Worm (Caenorhabditis elegans) whole organism, young adult: ENCODE data around the gene K02A6.1.
A peak's percentile ranks its signal among the peaks of the same experiment; 100 is the strongest.

Experiments
- B0019.2 ChIP-seq: fragments of 200-800 bp; sonication (Bioruptor generic); conservative IDR thresholded peaks from 2 replicates; pipeline ENCODE4 v1.3.6; 2022; ENCODE audit warnings: missing genetic modification reagents, missing genetic modification characterization, missing compliant biosample characterization
- B0336.3 ChIP-seq: fragments of 200-800 bp; sonication (Bioruptor generic); IDR thresholded peaks from 2 replicates; pipeline ENCODE4 v1.3.6; 2022; ENCODE audit warnings: missing genetic modification characterization, missing compliant biosample characterization
- D2030.7 ChIP-seq: fragments of 200-800 bp; sonication (Bioruptor generic); IDR thresholded peaks from 2 replicates; pipeline ENCODE4 v1.3.6; 2022; ENCODE audit warnings: missing genetic modification reagents, missing genetic modification characterization, missing compliant biosample characterization
- F22D6.2 ChIP-seq: sonication (generic microtip); optimal IDR thresholded peaks from 2 replicates; lab custom pipeline; 2016; ENCODE audit warnings: mild to moderate bottlenecking, missing genetic modification characterization, missing compliant biosample characterization
- F37B4.10 ChIP-seq: fragments of 200-800 bp; sonication (Bioruptor generic); IDR thresholded peaks from 2 replicates; pipeline ENCODE4 v1.3.6; 2022; ENCODE audit warnings: missing genetic modification characterization, missing compliant biosample characterization
- F39B2.1 ChIP-seq: fragments of 200-800 bp; sonication (Bioruptor generic); IDR thresholded peaks from 2 replicates; pipeline ENCODE4 v1.3.6; 2022; ENCODE audit warnings: missing genetic modification reagents, missing genetic modification characterization, missing compliant biosample characterization
- F49E8.2 ChIP-seq: sonication (generic microtip); optimal IDR thresholded peaks from 3 replicates; lab custom pipeline; 2017; ENCODE audit warnings: missing genetic modification characterization, mild to moderate bottlenecking, missing compliant biosample characterization, antibody characterized with exemption, moderate library complexity; ENCODE audit not compliant: insufficient read depth
- F52B5.7 ChIP-seq: sonication (generic microtip); optimal IDR thresholded peaks from 2 replicates; lab custom pipeline; 2016; ENCODE audit warnings: mild to moderate bottlenecking, missing genetic modification characterization, missing compliant biosample characterization
- F57A8.1 ChIP-seq: fragments of 200-800 bp; sonication (Bioruptor generic); optimal IDR thresholded peaks from 2 replicates; lab custom pipeline; 2018; ENCODE audit warnings: mild to moderate bottlenecking, missing genetic modification characterization, moderate library complexity, missing compliant biosample characterization
- K11D2.4 ChIP-seq: fragments of 200-800 bp; sonication (Bioruptor generic); IDR thresholded peaks from 2 replicates; pipeline ENCODE4 v1.3.6; 2022; ENCODE audit warnings: missing genetic modification reagents, missing genetic modification characterization, missing compliant biosample characterization
- T26A5.8 ChIP-seq: sonication (generic microtip); optimal IDR thresholded peaks from 2 replicates; lab custom pipeline; 2016; ENCODE audit warnings: missing genetic modification characterization, missing compliant biosample characterization
- Y53F4B.3 ChIP-seq: fragments of 200-800 bp; sonication (Bioruptor generic); IDR thresholded peaks from 2 replicates; pipeline ENCODE4 v1.3.6; 2022; ENCODE audit warnings: missing genetic modification reagents, missing genetic modification characterization, missing compliant biosample characterization
- Y53G8AR.9 ChIP-seq: fragments of 200-800 bp; sonication (Bioruptor generic); conservative IDR thresholded peaks from 2 replicates; pipeline ENCODE4 v1.3.6; 2022; ENCODE audit warnings: missing genetic modification reagents, missing genetic modification characterization, missing compliant biosample characterization
- Y56A3A.18 ChIP-seq: fragments of 200-800 bp; sonication (Bioruptor generic); IDR thresholded peaks from 2 replicates; pipeline ENCODE4 v1.3.6; 2022; ENCODE audit warnings: missing genetic modification reagents, missing genetic modification characterization, missing compliant biosample characterization
- attf-6 ChIP-seq: fragments of 200-800 bp; sonication (Bioruptor generic); IDR thresholded peaks from 2 replicates; pipeline ENCODE4 v1.3.6; 2022; ENCODE audit warnings: missing genetic modification reagents, missing genetic modification characterization, missing compliant biosample characterization
- bed-2 ChIP-seq: fragments of 200-800 bp; sonication (Bioruptor generic); IDR thresholded peaks from 2 replicates; pipeline ENCODE4 v1.3.6; 2022; ENCODE audit warnings: missing genetic modification reagents, missing genetic modification characterization, missing compliant biosample characterization
- cebp-2 ChIP-seq: fragments of 200-800 bp; sonication (Bioruptor generic); IDR thresholded peaks from 2 replicates; pipeline ENCODE4 v1.3.6; 2022; ENCODE audit warnings: missing genetic modification characterization, missing compliant biosample characterization
- egl-18 ChIP-seq: fragments of 200-800 bp; sonication (Bioruptor generic); IDR thresholded peaks from 2 replicates; pipeline ENCODE4 v1.3.6; 2022; ENCODE audit warnings: missing genetic modification reagents, missing genetic modification characterization, missing compliant biosample characterization
- egrh-3 ChIP-seq: fragments of 200-800 bp; sonication (Bioruptor generic); IDR thresholded peaks from 2 replicates; pipeline ENCODE4 v1.3.6; 2022; ENCODE audit warnings: missing genetic modification reagents, missing genetic modification characterization, missing compliant biosample characterization
- ets-4 ChIP-seq: fragments of 200-800 bp; sonication (Bioruptor generic); optimal IDR thresholded peaks from 2 replicates; lab custom pipeline; 2018; ENCODE audit warnings: mild to moderate bottlenecking, missing genetic modification characterization, missing compliant biosample characterization
- gei-17 ChIP-seq: fragments of 200-800 bp; sonication (Bioruptor generic); optimal IDR thresholded peaks from 2 replicates; lab custom pipeline; 2018; ENCODE audit warnings: mild to moderate bottlenecking, missing genetic modification characterization, missing compliant biosample characterization
- hmg-1.2 ChIP-seq: fragments of 200-800 bp; sonication (Bioruptor generic); IDR thresholded peaks from 2 replicates; pipeline ENCODE4 v1.3.6; 2022; ENCODE audit warnings: missing genetic modification reagents, missing genetic modification characterization, missing compliant biosample characterization
- hrde-1 ChIP-seq: sonication (generic microtip); optimal IDR thresholded peaks from 2 replicates; lab custom pipeline; 2016; ENCODE audit warnings: missing genetic modification characterization, mild to moderate bottlenecking, missing compliant biosample characterization, moderate library complexity, missing genotype, missing genetic modification reagents, borderline replicate concordance
- hsf-1 ChIP-seq: fragments of 200-800 bp; sonication (Bioruptor generic); IDR thresholded peaks from 2 replicates; pipeline ENCODE4 v1.3.6; 2022; ENCODE audit warnings: missing genetic modification reagents, missing genetic modification characterization, missing compliant biosample characterization
- lin-35 ChIP-seq, 3 experiments: fragments of 150-350 bp in 2 of 3; sonication (generic microtip) in 1 of 3; optimal IDR thresholded peaks; 2 replicates each; lab custom pipeline; 2014 to 2018; ENCODE audit warnings: missing biosample characterization in 3 of 3, missing genetic modification characterization in 3 of 3, missing genetic modification reagents in 3 of 3
- lin-40 ChIP-seq: sonication (generic microtip); optimal IDR thresholded peaks from 2 replicates; lab custom pipeline; 2016; ENCODE audit warnings: missing genetic modification characterization, mild to moderate bottlenecking, missing compliant biosample characterization, missing genotype, missing genetic modification reagents
- lsl-1 ChIP-seq: fragments of 200-800 bp; sonication (Bioruptor generic); optimal IDR thresholded peaks from 2 replicates; lab custom pipeline; 2018; ENCODE audit warnings: mild to moderate bottlenecking, missing genetic modification characterization, moderate library complexity, missing compliant biosample characterization
- lsy-27 ChIP-seq: sonication (generic microtip); optimal IDR thresholded peaks from 2 replicates; lab custom pipeline; 2017; ENCODE audit warnings: missing genetic modification characterization, mild to moderate bottlenecking, missing compliant biosample characterization, antibody characterized with exemption, missing genotype, borderline replicate concordance; ENCODE audit not compliant: insufficient read depth
- madf-10 ChIP-seq: sonication (generic microtip); optimal IDR thresholded peaks from 2 replicates; lab custom pipeline; 2016; ENCODE audit warnings: mild to moderate bottlenecking, missing genetic modification characterization, missing compliant biosample characterization
- mcd-1 ChIP-seq: fragments of 200-800 bp; sonication (Bioruptor generic); IDR thresholded peaks from 2 replicates; pipeline ENCODE4 v1.3.6; 2022; ENCODE audit warnings: missing genetic modification reagents, missing genetic modification characterization, missing compliant biosample characterization
- mes-4 ChIP-seq: sonication (generic microtip); optimal IDR thresholded peaks from 2 replicates; lab custom pipeline; 2016; ENCODE audit warnings: missing genotype, missing genetic modification characterization, missing compliant biosample characterization
- nfya-2 ChIP-seq: fragments of 200-800 bp; sonication (Bioruptor generic); IDR thresholded peaks from 2 replicates; pipeline ENCODE4 v1.3.6; 2022; ENCODE audit warnings: missing genetic modification reagents, missing genetic modification characterization, missing compliant biosample characterization
- nfyb-1 ChIP-seq: fragments of 200-800 bp; sonication (Bioruptor generic); IDR thresholded peaks from 2 replicates; pipeline ENCODE4 v1.3.6; 2022; ENCODE audit warnings: missing genetic modification reagents, missing genetic modification characterization, missing compliant biosample characterization
- nhr-80 ChIP-seq: sonication (generic microtip); optimal IDR thresholded peaks from 2 replicates; lab custom pipeline; 2016; ENCODE audit warnings: missing genetic modification characterization, missing compliant biosample characterization
- pbrm-1 ChIP-seq: fragments of 200-800 bp; sonication (Bioruptor generic); IDR thresholded peaks from 2 replicates; pipeline ENCODE4 v1.3.6; 2022; ENCODE audit warnings: missing genetic modification reagents, missing genetic modification characterization, missing compliant biosample characterization
- pha-4 ChIP-seq: fragments of 150-350 bp; sonication (generic microtip); optimal IDR thresholded peaks from 2 replicates; lab custom pipeline; 2014; ENCODE audit warnings: missing biosample characterization, missing genetic modification reagents, missing genetic modification characterization
- rpc-1 ChIP-seq, 2 experiments: fragments of 150-350 bp in 1 of 2; sonication (generic microtip) in 1 of 2; optimal IDR thresholded peaks; 2 replicates each; lab custom pipeline; 2014 to 2018; ENCODE audit warnings: missing biosample characterization in 1 of 2, missing genetic modification characterization in 1 of 2, missing genetic modification reagents in 1 of 2, missing genotype in 1 of 2
- snpc-1.1 ChIP-seq: sonication (generic microtip); optimal IDR thresholded peaks from 2 replicates; lab custom pipeline; 2017; ENCODE audit warnings: missing genetic modification characterization, mild to moderate bottlenecking, missing compliant biosample characterization, antibody characterized with exemption, moderate library complexity, missing genotype, missing genetic modification reagents; ENCODE audit not compliant: insufficient read depth
- snpc-3.4 ChIP-seq: sonication (generic microtip); optimal IDR thresholded peaks from 2 replicates; lab custom pipeline; 2017; ENCODE audit warnings: missing genetic modification characterization, mild to moderate bottlenecking, missing compliant biosample characterization, antibody characterized with exemption, moderate library complexity, missing genotype, missing genetic modification reagents
- snpc-4 ChIP-seq, 5 experiments: fragments of 150-350 bp in 1 of 5; sonication (generic microtip) in 4 of 5; optimal IDR thresholded peaks; 2 replicates each; lab custom pipeline; 2014 to 2018; ENCODE audit warnings: missing genetic modification characterization in 5 of 5, missing biosample characterization in 3 of 5, antibody characterized with exemption in 2 of 5, mild to moderate bottlenecking in 2 of 5, missing compliant biosample characterization in 2 of 5, missing genotype in 2 of 5, moderate library complexity in 2 of 5, missing genetic modification reagents in 1 of 5
- tbp1 ChIP-seq: fragments of 200-800 bp; sonication (Bioruptor generic); optimal IDR thresholded peaks from 2 replicates; lab custom pipeline; 2018; ENCODE audit warnings: mild to moderate bottlenecking, missing genetic modification characterization, missing compliant biosample characterization
- ztf-22 ChIP-seq: fragments of 200-800 bp; sonication (Bioruptor generic); optimal IDR thresholded peaks from 2 replicates; lab custom pipeline; 2018; ENCODE audit warnings: mild to moderate bottlenecking, missing genetic modification characterization, moderate library complexity, missing compliant biosample characterization
- ztf-3 ChIP-seq: fragments of 200-800 bp; sonication (Bioruptor generic); optimal IDR thresholded peaks from 2 replicates; lab custom pipeline; 2018; ENCODE audit warnings: mild to moderate bottlenecking, missing genetic modification characterization, missing compliant biosample characterization

The K02A6.1 gene

ce11 chrX:8205919-8206318 lies 13.6 kb upstream of the K02A6.1 start (continued):
- TF ChIP-seq attf-6 (no peak), K11D2.4 (GFP tag; lab: Robert Waterston, UW) (peak; percentile 41; the same call in 1 of the 2 replicates), hmg-1.2 (GFP tag; lab: Robert Waterston, UW) (peak; percentile 21; the same call in 1 of the 2 replicates), pha-4 (tag; lab: Kevin White, UChicago) (no peak), mes-4 (tag; lab: Kevin White, UChicago) (no peak), Y53G8AR.9 (GFP tag; lab: Robert Waterston, UW) (no peak), snpc-1.1 (tag; lab: Kevin White, UChicago) (no peak), F22D6.2 (no peak), T26A5.8 (tag; lab: Kevin White, UChicago) (no peak), F37B4.10 (GFP tag; lab: Robert Waterston, UW) (no peak), snpc-4 (GFP tag; optimal IDR thresholded peaks at IDR 0.05; lab: Kevin White, UChicago) (no peak), snpc-4 (tag; optimal IDR thresholded peaks at IDR 0.05; lab: Kevin White, UChicago) (no peak), ets-4 (GFP tag; lab: Kevin White, UChicago) (no peak), F39B2.1 (GFP tag; lab: Robert Waterston, UW) (no peak), egrh-3 (GFP tag; lab: Robert Waterston, UW) (no peak), egl-18 (GFP tag; lab: Robert Waterston, UW) (no peak), hrde-1 (tag; lab: Kevin White, UChicago) (no peak), nfyb-1 (GFP tag; lab: Robert Waterston, UW) (no peak), tbp1 (no peak)

DNA sequence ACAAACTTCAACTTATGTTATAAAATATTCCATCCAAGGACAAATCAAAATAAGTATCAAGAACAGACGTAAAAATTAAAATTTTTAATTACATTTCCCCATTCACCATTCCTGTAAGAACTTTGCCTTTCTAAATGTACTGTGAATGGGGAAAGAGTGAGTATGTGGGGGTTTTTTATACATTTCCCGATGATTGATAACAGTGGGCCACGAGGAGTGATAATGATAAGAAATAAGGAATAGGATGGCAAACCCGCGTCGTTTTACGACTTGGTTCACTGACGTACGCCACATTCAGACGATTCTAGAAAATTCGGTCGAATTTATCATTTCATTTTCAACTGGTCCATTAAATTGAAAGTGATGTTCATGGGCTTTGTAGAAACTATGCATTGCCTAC lies 8.5 kb upstream of the K02A6.1 start, which contains the start of gene cdd-1:
Gene cdd-1 (minus strand): TSS at position 151 of the 400 bp plus-strand sequence.
- no peak for TF ChIP-seq F57A8.1 (GFP tag; lab: Kevin White, UChicago)
- TF ChIP-seq mcd-1, result no peak
- TF ChIP-seq F49E8.2, result no peak
- peak; percentile 50 for TF ChIP-seq lin-40 (tag; lab: Kevin White, UChicago)
- TF ChIP-seq B0019.2 (GFP tag; lab: Robert Waterston, UW), result no peak
- peak; percentile 0 for TF ChIP-seq madf-10
- TF ChIP-seq hsf-1 (GFP tag; lab: Robert Waterston, UW), result peak; percentile 71; the same call in 1 of the 2 replicates
- TF ChIP-seq nhr-80 (tag; lab: Kevin White, UChicago), result peak; percentile 73
- peak; percentile 26 for TF ChIP-seq tbp1
- no peak for TF ChIP-seq F52B5.7 (tag; lab: Kevin White, UChicago)
- no peak for TF ChIP-seq Y53F4B.3
- no peak for TF ChIP-seq gei-17 (GFP tag; lab: Kevin White, UChicago)

ce11 chrX:8214424-8215115 lies 5.0 kb upstream of the K02A6.1 start, which contains the start of gene C47D2.1:
Gene C47D2.1, plus strand, starts transcription at chrX:8215065.
- TF ChIP-seq rpc-1 (optimal IDR thresholded peaks at IDR 0.05; lab: Kevin White, UChicago) (no peak), rpc-1 (tag; optimal IDR thresholded peaks at IDR 0.05; lab: Kevin White, UChicago) (no peak), ztf-3 (GFP tag; lab: Kevin White, UChicago) (no peak), ztf-22 (GFP tag; lab: Kevin White, UChicago) (no peak), snpc-3.4 (tag; lab: Kevin White, UChicago) (no peak), nfyb-1 (GFP tag; lab: Robert Waterston, UW) (no peak), bed-2 (GFP tag; lab: Robert Waterston, UW) (no peak), D2030.7 (GFP tag; lab: Robert Waterston, UW) (no peak), egrh-3 (GFP tag; lab: Robert Waterston, UW) (no peak), B0336.3 (no peak), lin-35 (GFP tag; optimal IDR thresholded peaks at IDR 0.05; lab: Kevin White, UChicago) (no peak), hrde-1 (tag; lab: Kevin White, UChicago) (no peak), pbrm-1 (GFP tag; lab: Robert Waterston, UW) (no peak), Y56A3A.18 (GFP tag; lab: Robert Waterston, UW) (no peak), attf-6 (no peak), lsl-1 (GFP tag; lab: Kevin White, UChicago) (no peak), lsy-27 (tag; lab: Kevin White, UChicago) (no peak), nfya-2 (GFP tag; lab: Robert Waterston, UW) (no peak), cebp-2 (GFP tag; lab: Robert Waterston, UW) (no peak)
